Worm (Caenorhabditis elegans) whole organism, L1 larva: ENCODE results near the gene col-129.

ENCODE experiments used
- C04F5.9 ChIP-seq: sonication (generic microtip); optimal IDR thresholded peaks from 2 replicates; lab custom pipeline; 2016; ENCODE audit warnings: missing genetic modification characterization, missing compliant biosample characterization
- C34B4.2 ChIP-seq: sonication (generic microtip); optimal IDR thresholded peaks from 2 replicates; lab custom pipeline; 2017; ENCODE audit warnings: mild to moderate bottlenecking, missing genetic modification characterization, missing compliant biosample characterization
- aha-1 ChIP-seq: fragments of 150-350 bp; optimal IDR thresholded peaks from 2 replicates; lab custom pipeline; 2014; ENCODE audit warnings: missing biosample characterization, missing genetic modification characterization
- alr-1 ChIP-seq: fragments of 200-800 bp; sonication (Bioruptor generic); optimal IDR thresholded peaks from 2 replicates; lab custom pipeline; 2018; ENCODE audit warnings: borderline replicate concordance, mild to moderate bottlenecking, missing genetic modification characterization, missing compliant biosample characterization
- blmp-1 ChIP-seq: fragments of 150-350 bp; optimal IDR thresholded peaks from 2 replicates; lab custom pipeline; 2014; ENCODE audit warnings: missing biosample characterization, missing genetic modification characterization
- ceh-63 ChIP-seq: fragments of 200-800 bp; sonication (Bioruptor generic); optimal IDR thresholded peaks from 2 replicates; lab custom pipeline; 2018; ENCODE audit warnings: mild to moderate bottlenecking, missing genetic modification characterization, missing compliant biosample characterization
- ceh-8 ChIP-seq: fragments of 200-800 bp; sonication (Bioruptor generic); optimal IDR thresholded peaks from 2 replicates; lab custom pipeline; 2018; ENCODE audit warnings: mild to moderate bottlenecking, missing genetic modification characterization, moderate library complexity, missing compliant biosample characterization
- ceh-82 ChIP-seq, 3 experiments: fragments of 150-350 bp in 1 of 3; sonication (generic microtip) in 2 of 3; optimal IDR thresholded peaks; 2 replicates each; lab custom pipeline; 2014 to 2017; ENCODE audit warnings: missing biosample characterization in 3 of 3, missing genetic modification characterization in 3 of 3
- ceh-90 ChIP-seq: sonication (generic microtip); optimal IDR thresholded peaks from 2 replicates; lab custom pipeline; 2016; ENCODE audit warnings: missing genetic modification characterization, missing compliant biosample characterization
- ces-1 ChIP-seq: fragments of 150-350 bp; optimal IDR thresholded peaks from 2 replicates; lab custom pipeline; 2014; ENCODE audit warnings: missing biosample characterization, missing genetic modification reagents, missing genetic modification characterization
- dpl-1 ChIP-seq, 3 experiments: fragments of 150-350 bp in 2 of 3; sonication (generic microtip) in 1 of 3; optimal IDR thresholded peaks; 2 replicates each; lab custom pipeline; 2014 to 2017; ENCODE audit warnings: missing biosample characterization in 3 of 3, missing genetic modification characterization in 3 of 3, missing genetic modification reagents in 3 of 3
- efl-3 ChIP-seq: fragments of 200-800 bp; sonication (Bioruptor generic); optimal IDR thresholded peaks from 2 replicates; lab custom pipeline; 2018; ENCODE audit warnings: mild to moderate bottlenecking, missing genetic modification characterization, missing compliant biosample characterization
- egl-13 ChIP-seq: sonication (generic microtip); optimal IDR thresholded peaks from 2 replicates; lab custom pipeline; 2016; ENCODE audit warnings: missing genotype, missing genetic modification reagents, missing genetic modification characterization, missing compliant biosample characterization
- egl-27 ChIP-seq, 2 experiments: fragments of 150-350 bp in 1 of 2; sonication (generic microtip); optimal IDR thresholded peaks; 3 replicates each; lab custom pipeline; 2017 to 2018; ENCODE audit warnings: missing biosample characterization in 2 of 2, missing genetic modification characterization in 2 of 2, missing genetic modification reagents in 2 of 2
- elt-2 ChIP-seq: sonication (generic microtip); optimal IDR thresholded peaks from 2 replicates; lab custom pipeline; 2016; ENCODE audit warnings: missing genetic modification characterization, mild to moderate bottlenecking, inconsistent platforms, missing compliant biosample characterization, missing genetic modification reagents
- elt-3 ChIP-seq, 6 experiments: fragments of 150-350 bp in 1 of 6; sonication (generic microtip); optimal IDR thresholded peaks; 2 replicates each; lab custom pipeline; 2017 to 2018; ENCODE audit warnings: missing biosample characterization in 6 of 6, missing genetic modification characterization in 6 of 6, inconsistent platforms in 1 of 6
- fkh-10 ChIP-seq: sonication (generic microtip); optimal IDR thresholded peaks from 2 replicates; lab custom pipeline; 2017; ENCODE audit warnings: missing biosample characterization, missing genetic modification reagents, missing genetic modification characterization
- fkh-4 ChIP-seq: sonication (generic microtip); optimal IDR thresholded peaks from 2 replicates; lab custom pipeline; 2016; ENCODE audit warnings: missing compliant biosample characterization, missing genetic modification characterization, borderline replicate concordance
- fkh-8 ChIP-seq: sonication (generic microtip); optimal IDR thresholded peaks from 2 replicates; lab custom pipeline; 2016; ENCODE audit warnings: mild to moderate bottlenecking, missing genetic modification characterization, missing compliant biosample characterization
- grh-1 ChIP-seq: fragments of 200-800 bp; sonication (Bioruptor generic); IDR thresholded peaks from 2 replicates; pipeline ENCODE4 v1.3.6; 2022; ENCODE audit warnings: missing genetic modification reagents, missing genetic modification characterization, missing compliant biosample characterization
- jun-1 ChIP-seq: fragments of 150-350 bp; optimal IDR thresholded peaks from 2 replicates; lab custom pipeline; 2014; ENCODE audit warnings: missing biosample characterization, missing genetic modification reagents, missing genetic modification characterization
- lin-13 ChIP-seq: fragments of 150-350 bp; optimal IDR thresholded peaks from 2 replicates; lab custom pipeline; 2014; ENCODE audit warnings: missing biosample characterization, missing genetic modification reagents, missing genetic modification characterization
- lin-15B ChIP-seq: fragments of 150-350 bp; sonication (generic microtip); optimal IDR thresholded peaks from 3 replicates; lab custom pipeline; 2014; ENCODE audit warnings: missing biosample characterization, missing genetic modification characterization
- lin-35 ChIP-seq, 2 experiments: fragments of 150-350 bp; optimal IDR thresholded peaks; 2 replicates each; lab custom pipeline; 2014; ENCODE audit warnings: missing biosample characterization in 2 of 2, missing genetic modification characterization in 2 of 2, missing genetic modification reagents in 2 of 2
- lir-3 ChIP-seq: sonication (generic microtip); optimal IDR thresholded peaks from 2 replicates; lab custom pipeline; 2016; ENCODE audit warnings: mild to moderate bottlenecking, missing genetic modification characterization, moderate library complexity, missing compliant biosample characterization; ENCODE audit not compliant: poor library complexity
- lsy-2 ChIP-seq, 2 experiments: fragments of 150-350 bp; optimal IDR thresholded peaks; 2 replicates each; lab custom pipeline; 2014; ENCODE audit warnings: missing biosample characterization in 2 of 2, missing genetic modification characterization in 2 of 2
- mdl-1 ChIP-seq, 2 experiments: fragments of 150-350 bp; optimal IDR thresholded peaks; 2 replicates each; lab custom pipeline; 2014 to 2017; ENCODE audit warnings: missing biosample characterization in 2 of 2, missing genetic modification characterization in 2 of 2, inconsistent platforms in 1 of 2
- mef-2 ChIP-seq: fragments of 150-350 bp; optimal IDR thresholded peaks from 2 replicates; lab custom pipeline; 2014; ENCODE audit warnings: missing biosample characterization, missing genetic modification characterization
- mep-1 ChIP-seq: fragments of 150-350 bp; optimal IDR thresholded peaks from 2 replicates; lab custom pipeline; 2014; ENCODE audit warnings: missing biosample characterization, missing genetic modification characterization
- nhr-19 ChIP-seq: fragments of 200-800 bp; sonication (Bioruptor generic); conservative IDR thresholded peaks from 2 replicates; pipeline ENCODE4 v1.3.6; 2022; ENCODE audit warnings: missing genetic modification characterization, missing compliant biosample characterization
- nhr-237 ChIP-seq: fragments of 150-350 bp; optimal IDR thresholded peaks from 2 replicates; lab custom pipeline; 2014; ENCODE audit warnings: missing biosample characterization, missing genetic modification characterization
- nhr-84 ChIP-seq: sonication (generic microtip); optimal IDR thresholded peaks from 2 replicates; lab custom pipeline; 2017; ENCODE audit warnings: missing biosample characterization, missing genetic modification characterization
- nhr-85 ChIP-seq: sonication (generic microtip); peaks from one replicate; lab custom pipeline; 2016; ENCODE audit warnings: missing genetic modification characterization, inconsistent platforms, missing compliant biosample characterization
- nhr-90 ChIP-seq: sonication (generic microtip); optimal IDR thresholded peaks from 2 replicates; lab custom pipeline; 2016; ENCODE audit warnings: mild to moderate bottlenecking, missing genetic modification characterization, missing compliant biosample characterization; ENCODE audit not compliant: poor library complexity
- pag-3 ChIP-seq: sonication (generic microtip); optimal IDR thresholded peaks from 2 replicates; lab custom pipeline; 2017; ENCODE audit warnings: missing genetic modification characterization, mild to moderate bottlenecking, missing compliant biosample characterization, antibody characterized with exemption, borderline replicate concordance; ENCODE audit not compliant: insufficient read depth
- pqm-1 ChIP-seq: sonication (generic microtip); optimal IDR thresholded peaks from 3 replicates; lab custom pipeline; 2017; ENCODE audit warnings: missing biosample characterization, missing genetic modification characterization
- snpc-4 ChIP-seq: fragments of 150-350 bp; optimal IDR thresholded peaks from 2 replicates; lab custom pipeline; 2014; ENCODE audit warnings: missing biosample characterization, missing genetic modification characterization
- snu-23 ChIP-seq: sonication (generic microtip); optimal IDR thresholded peaks from 2 replicates; lab custom pipeline; 2016; ENCODE audit warnings: missing genetic modification characterization, missing compliant biosample characterization
- sox-4 ChIP-seq: sonication (generic microtip); optimal IDR thresholded peaks from 2 replicates; lab custom pipeline; 2016; ENCODE audit warnings: missing genetic modification characterization, missing compliant biosample characterization
- sptf-1 ChIP-seq: fragments of 150-350 bp; optimal IDR thresholded peaks from 2 replicates; lab custom pipeline; 2014; ENCODE audit warnings: missing biosample characterization, missing genetic modification characterization
- sup-37 ChIP-seq: fragments of 200-800 bp; sonication (Bioruptor generic); optimal IDR thresholded peaks from 2 replicates; lab custom pipeline; 2018; ENCODE audit warnings: mild to moderate bottlenecking, missing genetic modification characterization, missing compliant biosample characterization
- tbx-2 ChIP-seq: sonication (generic microtip); optimal IDR thresholded peaks from 2 replicates; lab custom pipeline; 2016; ENCODE audit warnings: missing genetic modification characterization, missing compliant biosample characterization
- unc-130 ChIP-seq: fragments of 150-350 bp; optimal IDR thresholded peaks from 2 replicates; lab custom pipeline; 2017; ENCODE audit warnings: missing biosample characterization, missing genetic modification characterization, inconsistent platforms
- unc-30 ChIP-seq: sonication (generic microtip); optimal IDR thresholded peaks from 2 replicates; lab custom pipeline; 2017; ENCODE audit warnings: missing biosample characterization, missing genetic modification characterization
- unc-62 ChIP-seq: fragments of 150-350 bp; optimal IDR thresholded peaks from 2 replicates; lab custom pipeline; 2014; ENCODE audit warnings: missing biosample characterization, missing genetic modification reagents, missing genetic modification characterization
- vab-15 ChIP-seq: sonication (generic microtip); optimal IDR thresholded peaks from 2 replicates; lab custom pipeline; 2017; ENCODE audit warnings: missing genotype, mild to moderate bottlenecking, missing genetic modification characterization, missing compliant biosample characterization
- ztf-11 ChIP-seq, 2 experiments: sonication (generic microtip); optimal IDR thresholded peaks; 2 replicates each; lab custom pipeline; 2016 to 2017; ENCODE audit warnings: missing genetic modification characterization in 2 of 2, missing biosample characterization in 1 of 2, missing compliant biosample characterization in 1 of 2

Gene col-129

ce11 chrIV:12110339-12110738 is at the start of gene col-129:
Gene col-129 (minus strand): TSS chrIV:12110439.
- no peak for TF ChIP-seq egl-27 (tag; optimal IDR thresholded peaks at IDR 0.05; lab: Kevin White, UChicago)

- TF ChIP-seq elt-3 (tag; optimal IDR thresholded peaks at IDR 0.05; lab: Kevin White, UChicago) (peak in 1 of 6 experiments; percentile 7), nhr-19 (GFP tag; lab: Robert Waterston, UW) (no peak), nhr-85 (peak; percentile 40), lin-35 (GFP tag; optimal IDR thresholded peaks at IDR 0.05; lab: Kevin White, UChicago) (peak in 1 of 2 experiments; percentile 2), mep-1 (tag; lab: Kevin White, UChicago) (peak; percentile 9), tbx-2 (tag; lab: Kevin White, UChicago) (no peak)
These were observed 47.7 kb upstream of the col-129 start for ce11 chrIV:12157915-12158314.

ce11 chrIV:12156642-12157233 is 46.5 kb upstream of the col-129 start, which contains the start of gene eri-12:
Gene eri-12 (plus strand): TSS chrIV:12156838.
- TF ChIP-seq nhr-90 (no peak), ceh-8 (GFP tag; lab: Kevin White, UChicago) (no peak), nhr-84 (tag; lab: Kevin White, UChicago) (no peak), mep-1 (tag; lab: Kevin White, UChicago) (peak; percentile 30), jun-1 (tag; lab: Kevin White, UChicago) (no peak), fkh-4 (tag; lab: Kevin White, UChicago) (no peak), blmp-1 (tag; lab: Kevin White, UChicago) (peak; percentile 2), lin-13 (GFP tag; lab: Kevin White, UChicago) (no peak), fkh-8 (tag; lab: Kevin White, UChicago) (no peak), egl-27 (tag; optimal IDR thresholded peaks at IDR 0.05; lab: Kevin White, UChicago) (no peak), efl-3 (GFP tag; lab: Kevin White, UChicago) (no peak), lin-15B (no peak), alr-1 (tag; lab: Kevin White, UChicago) (no peak), elt-2 (tag; lab: Kevin White, UChicago) (no peak), pqm-1 (tag; lab: Kevin White, UChicago) (no peak), grh-1 (no peak), fkh-10 (GFP tag; lab: Kevin White, UChicago) (no peak), sptf-1 (tag; lab: Kevin White, UChicago) (no peak), snpc-4 (tag; lab: Kevin White, UChicago) (no peak), unc-30 (no peak), ceh-63 (GFP tag; lab: Kevin White, UChicago) (no peak), unc-62 (GFP tag; lab: Kevin White, UChicago) (no peak), nhr-237 (tag; lab: Kevin White, UChicago) (no peak), lsy-2 (tag; optimal IDR thresholded peaks at IDR 0.05; lab: Kevin White, UChicago) (peak in 1 of 2 experiments; percentile 15), ztf-11 (tag; optimal IDR thresholded peaks at IDR 0.05; lab: Kevin White, UChicago) (no peak), unc-130 (tag; lab: Kevin White, UChicago) (no peak), ceh-90 (tag; lab: Kevin White, UChicago) (no peak), C34B4.2 (tag; lab: Kevin White, UChicago) (no peak), mef-2 (tag; lab: Kevin White, UChicago) (no peak), dpl-1 (GFP tag; optimal IDR thresholded peaks at IDR 0.05; lab: Kevin White, UChicago) (peak in 2 of 3 experiments; percentile 44 to 71), aha-1 (tag; lab: Kevin White, UChicago) (no peak), vab-15 (tag; lab: Kevin White, UChicago) (no peak), ceh-82 (tag; optimal IDR thresholded peaks at IDR 0.05; lab: Kevin White, UChicago) (no peak), pag-3 (no peak), sup-37 (GFP tag; lab: Kevin White, UChicago) (no peak), egl-13 (tag; lab: Kevin White, UChicago) (no peak), ces-1 (GFP tag; lab: Kevin White, UChicago) (no peak), tbx-2 (tag; lab: Kevin White, UChicago) (no peak), C04F5.9 (tag; lab: Kevin White, UChicago) (no peak), snu-23 (GFP tag; lab: Kevin White, UChicago) (no peak), lin-35 (GFP tag; optimal IDR thresholded peaks at IDR 0.05; lab: Kevin White, UChicago) (peak in 1 of 2 experiments; percentile 78), sox-4 (tag; lab: Kevin White, UChicago) (no peak), mdl-1 (tag; optimal IDR thresholded peaks at IDR 0.05; lab: Kevin White, UChicago) (no peak), lir-3 (tag; lab: Kevin White, UChicago) (no peak)
